Fruit fly (Drosophila melanogaster): Measurements from ENCODE around the gene Plp.

The Plp gene

DNA sequence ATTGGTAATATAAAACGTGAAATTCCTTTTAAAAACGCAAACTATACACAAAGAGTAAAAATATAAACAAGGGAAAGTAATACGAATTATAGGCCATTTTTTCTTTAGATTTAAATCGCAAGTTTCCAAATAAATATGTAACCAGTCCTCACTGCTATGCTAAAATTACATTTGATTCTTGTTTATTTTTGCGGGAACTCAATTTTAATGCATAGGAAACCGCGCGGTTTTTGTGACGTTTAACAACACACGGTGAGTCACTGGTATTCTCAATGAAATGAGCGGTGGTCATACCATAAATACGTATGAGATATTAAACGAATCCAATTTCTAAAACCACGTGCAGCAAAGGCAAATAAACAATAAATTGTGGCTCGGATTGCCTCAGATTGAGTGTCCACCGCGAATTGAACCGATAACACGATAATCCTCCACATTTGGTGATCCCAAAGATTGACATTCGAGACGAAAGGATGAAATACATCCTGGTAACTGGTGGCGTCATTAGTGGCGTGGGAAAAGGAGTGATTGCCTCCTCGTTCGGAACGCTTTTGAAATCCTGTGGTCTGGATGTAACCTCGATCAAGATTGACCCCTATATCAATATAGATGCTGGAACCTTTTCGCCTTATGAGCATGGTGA lies 3.5 kb upstream of the Plp start, which contains the start of gene Ctps (continued):
- TF ChIP-seq CG10979 (tag; optimal IDR thresholded peaks at IDR 0.05) = no peak
- peak; percentile 10 for TF ChIP-seq Sox100B (GFP tag; optimal IDR thresholded peaks at IDR 0.05)
- TF ChIP-seq HHEX (GFP tag; optimal IDR thresholded peaks at IDR 0.05) = peak; percentile 4
- TF ChIP-seq CG3726 (GFP tag; IDR thresholded peaks at IDR 0.05) = no peak
- TF ChIP-seq stc (GFP tag; IDR thresholded peaks at IDR 0.05) = no peak
- TF ChIP-seq trh (GFP tag; optimal IDR thresholded peaks at IDR 0.05) = no peak
- peak; percentile 14; the same call in 1 of the 2 replicates for TF ChIP-seq CG13287 (GFP tag; IDR thresholded peaks at IDR 0.05; ENCODE audit: partially characterized antibody)
- TF ChIP-seq CG10321 (GFP tag; IDR thresholded peaks at IDR 0.05) = no peak
- peak; percentile 21 for TF ChIP-seq mam (GFP tag; optimal IDR thresholded peaks at IDR 0.05)
- peak; percentile 29 for TF ChIP-seq CG7786 (GFP tag; optimal IDR thresholded peaks at IDR 0.05)
- no peak for TF ChIP-seq H15 (GFP tag; IDR thresholded peaks at IDR 0.05)
- no peak for TF ChIP-seq pho (GFP tag; optimal IDR thresholded peaks at IDR 0.05)
- no peak for TF ChIP-seq tap (tag; optimal IDR thresholded peaks at IDR 0.05)
- no peak for TF ChIP-seq wdn (GFP tag; IDR thresholded peaks at IDR 0.05)
- TF ChIP-seq Abd-B (GFP tag; optimal IDR thresholded peaks at IDR 0.05) = no peak
- no peak for TF ChIP-seq toy (GFP tag; IDR thresholded peaks at IDR 0.05)
- TF ChIP-seq Taf1 (GFP tag; IDR thresholded peaks at IDR 0.05) = no peak
- no peak for TF ChIP-seq Meics (GFP tag; optimal IDR thresholded peaks at IDR 0.05)
- no peak for TF ChIP-seq tgo (GFP tag; IDR thresholded peaks at IDR 0.05)
- TF ChIP-seq Mad (GFP tag; optimal IDR thresholded peaks at IDR 0.05) = no peak
- no peak for TF ChIP-seq inv (GFP tag; IDR thresholded peaks at IDR 0.05; ENCODE audit: partially characterized antibody)
- TF ChIP-seq unc-4 (GFP tag; IDR thresholded peaks at IDR 0.05; ENCODE audit: partially characterized antibody) = peak; percentile 28; the same call in 1 of the 2 replicates
- TF ChIP-seq CG7839 (tag; optimal IDR thresholded peaks at IDR 0.05) = no peak
- no peak for TF ChIP-seq ttk (GFP tag; IDR thresholded peaks at IDR 0.05)
- TF ChIP-seq CG11723 (GFP tag; optimal IDR thresholded peaks at IDR 0.05) = no peak
- TF ChIP-seq Fer3 (tag; optimal IDR thresholded peaks at IDR 0.05) = peak; percentile 20
- peak; percentile 27 for TF ChIP-seq Hmr (GFP tag; optimal IDR thresholded peaks at IDR 0.05)
- TF ChIP-seq bigmax (GFP tag; optimal IDR thresholded peaks at IDR 0.05) = peak; percentile 6
- no peak for TF ChIP-seq Rx (GFP tag; IDR thresholded peaks at IDR 0.05)
- no peak for TF ChIP-seq ro (GFP tag; IDR thresholded peaks at IDR 0.05)
- no peak for TF ChIP-seq Trl (optimal IDR thresholded peaks at IDR 0.05)
- no peak for TF ChIP-seq Trl (GFP tag; optimal IDR thresholded peaks at IDR 0.05)
- TF ChIP-seq CG10565 (GFP tag; optimal IDR thresholded peaks at IDR 0.05) = no peak
- TF ChIP-seq Atf3 (GFP tag; optimal IDR thresholded peaks at IDR 0.05) = no peak
- no peak for TF ChIP-seq hth (optimal IDR thresholded peaks at IDR 0.05)
- peak; percentile 26 for TF ChIP-seq CG14710 (tag; optimal IDR thresholded peaks at IDR 0.05)
- no peak for TF ChIP-seq CG7372 (GFP tag; IDR thresholded peaks at IDR 0.05)
- no peak for TF ChIP-seq CG32772 (GFP tag; IDR thresholded peaks at IDR 0.05)
- TF ChIP-seq gem (tag; optimal IDR thresholded peaks at IDR 0.05) = no peak
- TF ChIP-seq H2.0 (GFP tag; IDR thresholded peaks at IDR 0.05) = no peak
- no peak for TF ChIP-seq grn (GFP tag; optimal IDR thresholded peaks at IDR 0.05)
- TF ChIP-seq yki (optimal IDR thresholded peaks at IDR 0.05) = no peak
- no peak for TF ChIP-seq dimm (GFP tag; IDR thresholded peaks at IDR 0.05)
- TF ChIP-seq wek (GFP tag; optimal IDR thresholded peaks at IDR 0.05) = no peak
- peak; percentile 90 for TF ChIP-seq E2f2 (GFP tag; IDR thresholded peaks at IDR 0.05)
- TF ChIP-seq exex (tag; optimal IDR thresholded peaks at IDR 0.05) = no peak
- peak; percentile 93 for TF ChIP-seq CG10267 (tag; optimal IDR thresholded peaks at IDR 0.05)
- TF ChIP-seq fu2 (GFP tag; optimal IDR thresholded peaks at IDR 0.05) = no peak
- TF ChIP-seq Ets65A (GFP tag) = peak; percentile 82
- TF ChIP-seq Vsx1 (GFP tag; optimal IDR thresholded peaks at IDR 0.05) = no peak
- peak; percentile 2 for TF ChIP-seq CG12769 (tag; optimal IDR thresholded peaks at IDR 0.05)
- TF ChIP-seq zf30C (GFP tag; optimal IDR thresholded peaks at IDR 0.05) = no peak

Data from whole organism, embryonic.